Worm (Caenorhabditis elegans) whole organism, young adult: ENCODE data around the gene hda-11.

Source experiments
- ama-1 ChIP-seq, 3 experiments: fragments of 150-350 bp in 1 of 3; sonication (generic microtip) in 2 of 3; optimal IDR thresholded peaks; 2 replicates each; lab custom pipeline; 2014 to 2018; ENCODE audit warnings: missing biosample characterization in 2 of 3, missing genetic modification characterization in 2 of 3, missing genetic modification reagents in 2 of 3
- bed-1 ChIP-seq: fragments of 200-800 bp; sonication (Bioruptor generic); IDR thresholded peaks from 2 replicates; pipeline ENCODE4 v1.3.6; 2022; ENCODE audit warnings: missing genetic modification reagents, missing genetic modification characterization, missing compliant biosample characterization
- hmg-20 ChIP-seq: fragments of 200-800 bp; sonication (Bioruptor generic); IDR thresholded peaks from 2 replicates; pipeline ENCODE4 v1.3.6; 2022; ENCODE audit warnings: missing genetic modification reagents, missing genetic modification characterization, missing compliant biosample characterization
- madf-8 ChIP-seq: fragments of 200-800 bp; sonication (Bioruptor generic); conservative IDR thresholded peaks from 2 replicates; pipeline ENCODE4 v1.3.6; 2022; ENCODE audit warnings: missing genetic modification reagents, missing genetic modification characterization, missing compliant biosample characterization
- mel-28 ChIP-seq: sonication (generic microtip); optimal IDR thresholded peaks from 2 replicates; lab custom pipeline; 2016; ENCODE audit warnings: borderline replicate concordance, mild to moderate bottlenecking, missing genetic modification characterization, missing compliant biosample characterization
- nhr-120 ChIP-seq: fragments of 200-800 bp; sonication (Bioruptor generic); IDR thresholded peaks from 2 replicates; pipeline ENCODE4 v1.3.6; 2022; ENCODE audit warnings: missing genetic modification characterization, missing compliant biosample characterization
- tbp1 ChIP-seq: fragments of 200-800 bp; sonication (Bioruptor generic); optimal IDR thresholded peaks from 2 replicates; lab custom pipeline; 2018; ENCODE audit warnings: mild to moderate bottlenecking, missing genetic modification characterization, missing compliant biosample characterization
- unc-130 ChIP-seq: sonication (generic microtip); optimal IDR thresholded peaks from 2 replicates; lab custom pipeline; 2016; ENCODE audit warnings: missing genetic modification reagents, missing genetic modification characterization, missing compliant biosample characterization
- ztf-22 ChIP-seq: fragments of 200-800 bp; sonication (Bioruptor generic); optimal IDR thresholded peaks from 2 replicates; lab custom pipeline; 2018; ENCODE audit warnings: mild to moderate bottlenecking, missing genetic modification characterization, moderate library complexity, missing compliant biosample characterization

- TF ChIP-seq bed-1 (GFP tag; lab: Robert Waterston, UW) (no peak), tbp1 (GFP tag; lab: Kevin White, UChicago) (no peak), unc-130 (GFP tag; lab: Kevin White, UChicago) (no peak), mel-28 (tag; lab: Kevin White, UChicago) (no peak), ama-1 (optimal IDR thresholded peaks at IDR 0.05; lab: Kevin White, UChicago) (no peak), ama-1 (GFP tag; optimal IDR thresholded peaks at IDR 0.05; lab: Kevin White, UChicago) (no peak), madf-8 (no peak), hmg-20 (no peak), ztf-22 (GFP tag; lab: Kevin White, UChicago) (no peak), nhr-120 (GFP tag; lab: Robert Waterston, UW) (no peak)
These were observed 23.0 kb upstream of the hda-11 start, which contains the start of gene C35A5.11 for ce11 chrV:10503011-10503410.
